Fruit fly (Drosophila melanogaster) S2 (cell line): Measurements from ENCODE around the gene CG12885.

Experiments used
- CG8478 ChIP-seq: fragments of >200 bp; optimal IDR thresholded peaks from 2 replicates; lab custom pipeline; 2018
- CTCF ChIP-seq, 2 experiments: fragments of >200 bp; optimal IDR thresholded peaks; 2 replicates each; lab custom pipeline; 2018

- TF ChIP-seq CG8478 (no peak), CTCF (optimal IDR thresholded peaks at IDR 0.05; lab: Kevin White, UChicago) (no peak)
Measured at dm6 chr3R:27582634-27583181, 62.0 kb downstream of the CG12885 start, which contains the start of gene pins.
